Worm (Caenorhabditis elegans): Measurements from ENCODE around the gene W02F12.4.
A peak's percentile ranks its signal among the peaks of the same experiment; 100 is the strongest.

The W02F12.4 gene

ce11 chrV:6731594-6731993 lies 24.9 kb upstream of the W02F12.4 start, which contains the start of gene grl-9:
TSS of gene grl-9 (minus strand) at chrV:6731694.
- TF ChIP-seq pros-1 (tag; optimal IDR thresholded peaks at IDR 0.05), result no peak
- TF ChIP-seq T23F11.4 (GFP tag; optimal IDR thresholded peaks at IDR 0.05), result no peak
- no peak for TF ChIP-seq dmd-4 (tag; optimal IDR thresholded peaks at IDR 0.05; ENCODE audit: borderline replicate concordance)
- TF ChIP-seq rnt-1 (tag; optimal IDR thresholded peaks at IDR 0.05), result no peak

ce11 chrV:6727222-6727621 lies 20.5 kb upstream of the W02F12.4 start, which contains the start of gene ZC487.1:
TSS of gene ZC487.1 (plus strand) at chrV:6727522.
- TF ChIP-seq ceh-2 (tag; optimal IDR thresholded peaks at IDR 0.05) (no peak), T23F11.4 (GFP tag; optimal IDR thresholded peaks at IDR 0.05) (no peak), eyg-1 (tag; optimal IDR thresholded peaks at IDR 0.05) (no peak), hlh-15 (tag; optimal IDR thresholded peaks at IDR 0.05) (no peak), dve-1 (tag; optimal IDR thresholded peaks at IDR 0.05) (no peak), ceh-34 (tag; optimal IDR thresholded peaks at IDR 0.05) (no peak), zip-5 (tag; optimal IDR thresholded peaks at IDR 0.05) (no peak), fkh-6 (tag; optimal IDR thresholded peaks at IDR 0.05) (no peak), ets-4 (tag; optimal IDR thresholded peaks at IDR 0.05) (no peak)

- TF ChIP-seq rnt-1 (tag; optimal IDR thresholded peaks at IDR 0.05), result no peak
- no peak for TF ChIP-seq pha-4 (tag; optimal IDR thresholded peaks at IDR 0.05)
- peak; percentile 93 for TF ChIP-seq unc-42 (tag; optimal IDR thresholded peaks at IDR 0.05)
- peak; percentile 33 for TF ChIP-seq ceh-31 (tag; optimal IDR thresholded peaks at IDR 0.05)
- no peak for TF ChIP-seq fkh-6 (tag; optimal IDR thresholded peaks at IDR 0.05)
- TF ChIP-seq K02D7.2 (tag; optimal IDR thresholded peaks at IDR 0.05), result no peak
- no peak for TF ChIP-seq ceh-24 (tag; optimal IDR thresholded peaks at IDR 0.05)
Observed at ce11 chrV:6726279-6726678, 19.5 kb upstream of the W02F12.4 start.

- TF ChIP-seq Y22D7AL.16 (tag; optimal IDR thresholded peaks at IDR 0.05) (no peak), C38D4.7 (GFP tag; optimal IDR thresholded peaks at IDR 0.05) (no peak), pqm-1 (tag; optimal IDR thresholded peaks at IDR 0.05) (no peak), zip-5 (tag; optimal IDR thresholded peaks at IDR 0.05) (no peak), unc-55 (GFP tag; optimal IDR thresholded peaks at IDR 0.05) (no peak), ceh-45 (GFP tag; IDR thresholded peaks at IDR 0.05) (no peak), pha-2 (tag; optimal IDR thresholded peaks at IDR 0.05) (no peak), gmeb-2 (tag; optimal IDR thresholded peaks at IDR 0.05) (no peak), hlh-15 (tag; optimal IDR thresholded peaks at IDR 0.05) (no peak)
Observed at ce11 chrV:6722378-6722777, 15.6 kb upstream of the W02F12.4 start, which contains the start of gene ZC487.2. TSS of gene ZC487.2 (minus strand) at chrV:6722478.

ce11 chrV:6718232-6718631 lies 11.5 kb upstream of the W02F12.4 start, which contains the start of gene srg-30:
TSS of gene srg-30 (minus strand) at chrV:6718332.
- no peak for TF ChIP-seq ama-1 (optimal IDR thresholded peaks at IDR 0.05)
- TF ChIP-seq ceh-48 (tag; optimal IDR thresholded peaks at IDR 0.05), result no peak
- TF ChIP-seq ceh-9 (tag; optimal IDR thresholded peaks at IDR 0.05), result no peak
- TF ChIP-seq pha-4 (tag; optimal IDR thresholded peaks at IDR 0.05), result no peak
- TF ChIP-seq tbx-7 (tag; optimal IDR thresholded peaks at IDR 0.05), result no peak
- TF ChIP-seq fax-1 (tag; optimal IDR thresholded peaks at IDR 0.05), result no peak

ce11 chrV:6710462-6710861 lies 3.7 kb upstream of the W02F12.4 start, which contains the start of gene sna-1:
TSS of gene sna-1 (minus strand) at chrV:6710679.
- TF ChIP-seq nfya-1 (tag; optimal IDR thresholded peaks at IDR 0.05) (peak; percentile 15), ceh-45 (GFP tag; IDR thresholded peaks at IDR 0.05) (no peak)

- TF ChIP-seq nfya-1 (tag; optimal IDR thresholded peaks at IDR 0.05), result peak; percentile 69
- TF ChIP-seq pha-4 (tag; optimal IDR thresholded peaks at IDR 0.05), result no peak
- no peak for TF ChIP-seq ceh-45 (GFP tag; IDR thresholded peaks at IDR 0.05)
- no peak for TF ChIP-seq ref-2 (tag; optimal IDR thresholded peaks at IDR 0.05)
- TF ChIP-seq sdc-2 (tag; optimal IDR thresholded peaks at IDR 0.05), result peak; percentile 23
- TF ChIP-seq hlh-13 (GFP tag; optimal IDR thresholded peaks at IDR 0.05), result no peak
- TF ChIP-seq pat-9 (tag; optimal IDR thresholded peaks at IDR 0.05), result peak; percentile 73
- TF ChIP-seq F13H6.1 (tag; optimal IDR thresholded peaks at IDR 0.05), result peak; percentile 51
- TF ChIP-seq ahr-1 (tag; optimal IDR thresholded peaks at IDR 0.05), result no peak
- peak; percentile 14 for TF ChIP-seq K09A11.1 (tag; optimal IDR thresholded peaks at IDR 0.05; ENCODE audit: insufficient read depth)
- peak; percentile 31 for TF ChIP-seq lin-11 (tag; optimal IDR thresholded peaks at IDR 0.05)
- TF ChIP-seq pag-3 (tag; optimal IDR thresholded peaks at IDR 0.05; ENCODE audit: borderline replicate concordance), result no peak
- peak; percentile 33 for TF ChIP-seq ceh-34 (tag; optimal IDR thresholded peaks at IDR 0.05)
- TF ChIP-seq unc-86 (tag; optimal IDR thresholded peaks at IDR 0.05), result no peak
- TF ChIP-seq ceh-30 (tag; optimal IDR thresholded peaks at IDR 0.05), result no peak
Observed at ce11 chrV:6709050-6709683, 2.4 kb upstream of the W02F12.4 start, which contains the start of gene dlst-1. TSS of gene dlst-1 (minus strand) at chrV:6709101.

Data from whole organism, late embryonic.